Fruit fly (Drosophila melanogaster): ENCODE measurements around the gene Pi4KIIIalpha.
A peak's percentile ranks its signal among the peaks of the same experiment; 100 is the strongest.

The Pi4KIIIalpha gene

DNA sequence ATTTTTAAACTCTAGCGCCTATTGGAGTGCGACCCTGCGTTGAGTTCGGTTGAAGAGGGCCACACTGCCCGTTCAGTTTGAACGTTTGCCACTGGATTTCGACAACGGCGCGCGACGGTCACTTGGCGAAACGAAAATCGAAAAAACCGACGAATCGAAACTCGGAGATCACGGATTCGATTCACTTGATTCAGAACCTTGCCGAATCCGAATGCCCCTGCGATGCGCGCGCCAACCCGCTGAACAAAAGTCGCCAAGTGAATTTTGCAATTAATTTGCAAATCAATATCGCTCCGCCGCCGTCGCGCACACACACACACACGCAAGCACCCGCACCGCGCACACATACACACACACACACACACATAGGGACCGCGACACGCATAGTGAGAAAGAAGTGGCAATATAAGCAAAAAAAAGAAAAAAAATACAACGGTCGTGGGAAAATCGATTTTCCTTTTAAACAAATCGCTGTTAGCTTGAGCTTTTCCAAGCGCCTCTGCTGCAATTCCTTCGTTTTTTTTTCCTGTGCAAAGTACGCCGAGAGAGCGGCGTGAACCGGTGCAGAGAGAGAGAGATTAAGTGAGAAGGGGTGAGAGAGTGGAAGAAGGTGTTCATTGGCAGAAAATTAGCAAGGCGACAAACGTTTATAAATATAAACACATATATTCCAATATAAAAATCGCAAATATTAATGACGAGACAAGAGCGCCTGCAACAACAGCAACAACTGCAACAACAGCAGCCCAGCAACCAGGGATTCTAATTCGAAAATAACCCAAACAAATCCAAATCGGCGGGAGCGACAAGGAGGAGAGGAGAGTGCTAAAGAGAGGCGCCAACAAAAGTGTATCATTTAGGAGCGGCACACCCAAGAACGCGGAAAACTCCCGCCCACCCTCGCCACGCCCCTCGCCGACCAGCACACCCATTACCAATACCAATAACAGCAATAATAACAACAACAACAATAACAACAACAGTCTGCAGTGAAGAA, 35.9 kb upstream of the Pi4KIIIalpha start, which contains the start of gene egh (continued):
- no peak for TF ChIP-seq lov (optimal IDR thresholded peaks at IDR 0.05)
- no peak for TF ChIP-seq lov (GFP tag; IDR thresholded peaks at IDR 0.05)
- no peak for TF ChIP-seq p53 (GFP tag; optimal IDR thresholded peaks at IDR 0.05)
- TF ChIP-seq CG5180 (GFP tag; optimal IDR thresholded peaks at IDR 0.05): no peak
- TF ChIP-seq gt (GFP tag; IDR thresholded peaks at IDR 0.05): no peak
- no peak for TF ChIP-seq lola (GFP tag; optimal IDR thresholded peaks at IDR 0.05)
- no peak for TF ChIP-seq CkIIα-i1 (GFP tag; IDR thresholded peaks at IDR 0.05)
- TF ChIP-seq CG16813 (GFP tag; IDR thresholded peaks at IDR 0.05; ENCODE audit: partially characterized antibody): 0 out of 3 replicates have a peak, but pooled peaks have one; percentile 14
- no peak for TF ChIP-seq grau (tag; optimal IDR thresholded peaks at IDR 0.05)
- peak; percentile 15; the same call in 1 of the 2 replicates for TF ChIP-seq Rx (GFP tag; IDR thresholded peaks at IDR 0.05)
- TF ChIP-seq CG2889 (GFP tag; IDR thresholded peaks at IDR 0.05): 0 out of 3 replicates have a peak, but pooled peaks have one; percentile 45
- no peak for TF ChIP-seq zen (tag; optimal IDR thresholded peaks at IDR 0.05)
- TF ChIP-seq chif (GFP tag; optimal IDR thresholded peaks at IDR 0.05): peak; percentile 0 to 37
- TF ChIP-seq Hand (GFP tag; optimal IDR thresholded peaks at IDR 0.05): peak; percentile 1
- no peak for TF ChIP-seq CG3995 (GFP tag; optimal IDR thresholded peaks at IDR 0.05)
- no peak for TF ChIP-seq gcm2 (GFP tag; optimal IDR thresholded peaks at IDR 0.05)
- TF ChIP-seq Ravus (GFP tag; IDR thresholded peaks at IDR 0.05): no peak
- TF ChIP-seq ash1 (GFP tag; optimal IDR thresholded peaks at IDR 0.05): no peak
- TF ChIP-seq knrl (GFP tag; IDR thresholded peaks at IDR 0.05; ENCODE audit: partially characterized antibody): no peak
- no peak for TF ChIP-seq Pdp1 (GFP tag; optimal IDR thresholded peaks at IDR 0.05)
- no peak for TF ChIP-seq CG15601 (tag; optimal IDR thresholded peaks at IDR 0.05)
- peak; percentile 34 for TF ChIP-seq pho (GFP tag; optimal IDR thresholded peaks at IDR 0.05)
- TF ChIP-seq Neu2 (GFP tag; optimal IDR thresholded peaks at IDR 0.05; ENCODE audit: borderline replicate concordance): no peak
- peak; percentile 20 for TF ChIP-seq dm (GFP tag; optimal IDR thresholded peaks at IDR 0.05)
- TF ChIP-seq gsb-n (tag; optimal IDR thresholded peaks at IDR 0.05): peak; percentile 16
- TF ChIP-seq exex (tag; optimal IDR thresholded peaks at IDR 0.05): no peak
- TF ChIP-seq Opbp (GFP tag; IDR thresholded peaks at IDR 0.05; ENCODE audit: partially characterized antibody): no peak
- TF ChIP-seq CG10366 (GFP tag; IDR thresholded peaks at IDR 0.05): peak; percentile 59
- no peak; the same call in 1 of the 2 replicates for TF ChIP-seq sob (GFP tag; IDR thresholded peaks at IDR 0.05)
- no peak for TF ChIP-seq kni (GFP tag; optimal IDR thresholded peaks at IDR 0.05)
- TF ChIP-seq CG10431 (GFP tag; optimal IDR thresholded peaks at IDR 0.05): no peak
- TF ChIP-seq Ssrp (tag; optimal IDR thresholded peaks at IDR 0.05): no peak
- peak; percentile 23; the same call in 1 of the 2 replicates for TF ChIP-seq Scr (GFP tag; IDR thresholded peaks at IDR 0.05; ENCODE audit: partially characterized antibody)
- TF ChIP-seq CG2116 (GFP tag; optimal IDR thresholded peaks at IDR 0.05): peak; percentile 99
- no peak for TF ChIP-seq CG6272 (GFP tag; IDR thresholded peaks at IDR 0.05)
- TF ChIP-seq D19B (GFP tag; optimal IDR thresholded peaks at IDR 0.05): no peak
- peak; percentile 12 for TF ChIP-seq CG17385 (GFP tag; optimal IDR thresholded peaks at IDR 0.05)
- peak; percentile 33; the same call in 1 of the 3 replicates for TF ChIP-seq Aef1 (GFP tag; IDR thresholded peaks at IDR 0.05)
- TF ChIP-seq CG11247 (GFP tag; IDR thresholded peaks at IDR 0.05): no peak
- no peak for TF ChIP-seq sc (optimal IDR thresholded peaks at IDR 0.05)
- TF ChIP-seq sc (GFP tag; optimal IDR thresholded peaks at IDR 0.05): no peak
- peak; percentile 81 for TF ChIP-seq Deaf1 (tag; optimal IDR thresholded peaks at IDR 0.05)
- peak; percentile 34 for TF ChIP-seq gcm (GFP tag; optimal IDR thresholded peaks at IDR 0.05)
- TF ChIP-seq cas (GFP tag; IDR thresholded peaks at IDR 0.05): no peak
- TF ChIP-seq HLH54F (GFP tag; optimal IDR thresholded peaks at IDR 0.05): peak; percentile 24
- peak in 1 of 2 experiments; percentile 60 for TF ChIP-seq insv (GFP tag; optimal IDR thresholded peaks at IDR 0.05)
- TF ChIP-seq CG7786 (GFP tag; optimal IDR thresholded peaks at IDR 0.05): peak; percentile 24
- TF ChIP-seq cwo (GFP tag; optimal IDR thresholded peaks at IDR 0.05): no peak
